Worm (Caenorhabditis elegans) whole organism, early embryonic: ENCODE measurements around the gene K10C2.14.

Source experiments
- ama-1 ChIP-seq: fragments of 150-350 bp; optimal IDR thresholded peaks from 2 replicates; lab custom pipeline; 2014
- sea-1 ChIP-seq: fragments of 200-800 bp; sonication (Bioruptor generic); conservative IDR thresholded peaks from 2 replicates; pipeline ENCODE4 v1.3.6; 2022; ENCODE audit warnings: missing genetic modification characterization, missing compliant biosample characterization

- no peak for TF ChIP-seq sea-1
- no peak for TF ChIP-seq ama-1
These were observed 48.9 kb downstream of the K10C2.14 start, which contains the start of gene igcm-2 for ce11 chrX:6391491-6391890.
